Fruit fly (Drosophila melanogaster): ENCODE data around the gene CG13305.

DNA sequence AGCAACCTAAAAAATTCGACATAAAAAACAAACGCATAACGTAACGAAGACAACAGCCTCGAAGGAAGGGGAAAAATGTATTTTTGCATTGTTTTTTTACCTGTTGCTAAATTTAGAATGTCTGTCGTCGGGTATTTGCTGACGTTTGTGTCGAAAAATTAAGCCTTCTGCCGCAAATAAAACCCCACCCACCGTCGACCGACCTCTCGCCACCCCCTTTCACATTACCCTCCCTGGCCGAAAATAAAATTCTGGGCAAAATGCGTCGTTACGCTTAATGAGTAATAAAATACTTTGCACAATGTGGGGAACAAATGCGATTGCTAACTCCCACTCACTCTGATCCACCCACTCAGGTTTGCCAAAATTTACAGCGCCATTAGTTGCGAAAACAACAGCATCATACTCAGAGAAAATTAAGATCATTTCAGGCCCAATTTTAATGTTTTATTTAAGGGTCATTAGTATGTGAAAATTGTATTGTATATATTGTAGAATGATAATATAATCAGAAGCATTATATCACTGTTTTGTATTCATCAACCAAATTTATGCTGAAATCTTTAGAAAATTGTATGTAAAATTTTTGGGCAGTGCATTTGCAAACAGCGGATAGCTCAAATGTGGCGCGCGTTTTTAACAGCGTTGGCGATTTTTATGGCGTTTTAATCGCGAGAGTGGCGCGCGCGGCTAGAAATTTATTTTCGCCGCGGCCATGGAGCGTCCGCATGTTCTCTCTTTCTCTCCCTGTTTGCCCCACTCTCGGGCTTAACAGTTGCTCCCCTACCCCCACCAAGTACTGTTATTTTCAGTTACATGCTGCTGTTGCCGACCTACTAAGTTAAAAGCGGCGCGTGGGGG is 25.8 kb upstream of the CG13305 start:
- 0 out of 2 replicates have a peak, but pooled peaks have one; percentile 6 for TF ChIP-seq CG12605 (GFP tag; IDR thresholded peaks at IDR 0.05)
- TF ChIP-seq CG32121 (GFP tag; IDR thresholded peaks at IDR 0.05) = peak; percentile 69; the same call in 1 of the 2 replicates
- peak; percentile 65 for TF ChIP-seq CG13204 (GFP tag; optimal IDR thresholded peaks at IDR 0.05)
- no peak for TF ChIP-seq Pif1B (GFP tag; optimal IDR thresholded peaks at IDR 0.05)
- TF ChIP-seq CG34367 (tag; optimal IDR thresholded peaks at IDR 0.05) = no peak
- peak; percentile 8 for TF ChIP-seq EcR (GFP tag; optimal IDR thresholded peaks at IDR 0.05)
- TF ChIP-seq gl (tag; optimal IDR thresholded peaks at IDR 0.05) = no peak
- TF ChIP-seq CG9948 (tag; optimal IDR thresholded peaks at IDR 0.05) = peak; percentile 27
- peak; percentile 44 for TF ChIP-seq CG17806 (tag; optimal IDR thresholded peaks at IDR 0.05)
- peak; percentile 36 for TF ChIP-seq CG14655 (GFP tag; optimal IDR thresholded peaks at IDR 0.05)
- TF ChIP-seq fd96Ca (GFP tag; IDR thresholded peaks at IDR 0.05) = 0 out of 3 replicates have a peak, but pooled peaks have one; percentile 24
- TF ChIP-seq Ets98B (GFP tag; IDR thresholded peaks at IDR 0.05) = peak; percentile 49

Measured in whole organism, pupa.